Worm (Caenorhabditis elegans): ENCODE measurements around the gene F58B4.2.

DNA sequence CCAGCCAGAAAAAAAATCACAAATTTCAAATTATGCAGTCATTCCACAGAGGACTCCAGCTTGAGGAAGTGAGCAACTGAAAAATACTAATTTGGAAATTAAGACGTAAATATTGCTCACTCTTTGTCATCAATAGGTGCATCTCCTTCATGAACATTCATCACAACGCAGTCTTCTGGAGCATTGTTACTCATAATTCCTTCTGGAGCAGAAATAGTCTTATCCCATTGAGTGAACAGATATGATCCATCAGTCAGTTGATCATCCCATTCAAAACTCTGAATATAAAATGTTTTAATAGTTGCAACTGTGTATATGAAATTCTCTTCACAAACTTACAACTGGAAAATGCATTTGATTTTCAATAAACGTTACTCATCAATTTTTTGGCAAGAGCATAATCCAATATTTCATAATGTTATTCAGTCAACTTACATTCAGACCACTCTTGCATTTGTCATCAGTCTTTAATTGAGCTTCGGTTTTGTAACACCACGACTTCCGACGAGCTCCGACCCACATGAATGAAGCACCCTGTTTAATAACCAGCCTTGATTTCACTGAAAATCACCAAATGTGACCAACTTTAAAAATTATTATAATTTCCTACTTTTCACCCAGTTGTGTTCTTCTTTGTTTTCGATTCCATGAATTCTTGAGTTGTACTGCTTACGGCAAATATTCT is 35.3 kb upstream of the F58B4.2 start:
- TF ChIP-seq dao-5 (tag; optimal IDR thresholded peaks at IDR 0.05) (no peak), W03F9.2 (tag; optimal IDR thresholded peaks at IDR 0.05) (no peak), him-1 (tag; optimal IDR thresholded peaks at IDR 0.05) (no peak)

All from whole organism, L4/young adult.